Fruit fly (Drosophila melanogaster): ENCODE results near the gene CG4617.

CG4617 gene

dm6 chrX:7074316-7074925 lies 29.9 kb downstream of the CG4617 start:
- TF ChIP-seq CG15336 (GFP tag; IDR thresholded peaks at IDR 0.05) (no peak), CG34406 (GFP tag; optimal IDR thresholded peaks at IDR 0.05) (no peak), fkh (GFP tag; optimal IDR thresholded peaks at IDR 0.05) (no peak), Gug (GFP tag; IDR thresholded peaks at IDR 0.05) (no peak)

- TF ChIP-seq vri (GFP tag; optimal IDR thresholded peaks at IDR 0.05) = peak; percentile 22
- TF ChIP-seq CG6808 (GFP tag; optimal IDR thresholded peaks at IDR 0.05) = no peak
These were observed 30.9 kb downstream of the CG4617 start for dm6 chrX:7073234-7073878.

dm6 chrX:7069011-7069463 lies 35.3 kb downstream of the CG4617 start, which contains the start of gene CG4607:
Gene CG4607 (plus strand): TSS chrX:7069413.
- TF ChIP-seq svp (GFP tag) (peak; percentile 92), Eip93F (GFP tag; optimal IDR thresholded peaks at IDR 0.05) (no peak), Sox14 (GFP tag; optimal IDR thresholded peaks at IDR 0.05) (no peak), Smox (GFP tag; optimal IDR thresholded peaks at IDR 0.05) (no peak), vri (GFP tag; optimal IDR thresholded peaks at IDR 0.05) (peak; percentile 74)

dm6 chrX:7068088-7068487 lies 36.2 kb downstream of the CG4617 start:
- TF ChIP-seq vri (GFP tag; optimal IDR thresholded peaks at IDR 0.05) = peak; percentile 10
- no peak for TF ChIP-seq CG7368 (GFP tag; optimal IDR thresholded peaks at IDR 0.05)
- no peak for TF ChIP-seq eg (GFP tag; IDR thresholded peaks at IDR 0.05)
- TF ChIP-seq Eip78C (GFP tag) = peak; percentile 46

- TF ChIP-seq vri (GFP tag; optimal IDR thresholded peaks at IDR 0.05) (no peak), CG34406 (GFP tag; optimal IDR thresholded peaks at IDR 0.05) (peak; percentile 2), CG6276 (GFP tag; optimal IDR thresholded peaks at IDR 0.05) (no peak), CG6854 (GFP tag; optimal IDR thresholded peaks at IDR 0.05) (no peak), eg (GFP tag; IDR thresholded peaks at IDR 0.05) (no peak), Sox102F (GFP tag; optimal IDR thresholded peaks at IDR 0.05) (no peak), net (GFP tag; optimal IDR thresholded peaks at IDR 0.05) (no peak), Hr4 (GFP tag; optimal IDR thresholded peaks at IDR 0.05) (no peak), CG6163 (GFP tag; IDR thresholded peaks at IDR 0.05) (no peak), CG3032 (tag; optimal IDR thresholded peaks at IDR 0.05) (no peak), fkh (GFP tag; optimal IDR thresholded peaks at IDR 0.05) (no peak), CG11294 (GFP tag; IDR thresholded peaks at IDR 0.05) (no peak), CG6792 (GFP tag; optimal IDR thresholded peaks at IDR 0.05) (peak; percentile 9), achi (GFP tag; optimal IDR thresholded peaks at IDR 0.05) (no peak), Ets96B (tag; optimal IDR thresholded peaks at IDR 0.05) (no peak), CG15336 (GFP tag; IDR thresholded peaks at IDR 0.05) (no peak), cyc (GFP tag; optimal IDR thresholded peaks at IDR 0.05) (no peak), CG9139 (GFP tag; optimal IDR thresholded peaks at IDR 0.05) (no peak), CG10631 (GFP tag; optimal IDR thresholded peaks at IDR 0.05) (no peak), OdsH (GFP tag; optimal IDR thresholded peaks at IDR 0.05) (no peak), CG8632 (GFP tag; optimal IDR thresholded peaks at IDR 0.05) (peak; percentile 18), CG31627 (GFP tag; optimal IDR thresholded peaks at IDR 0.05) (no peak), topi (GFP tag; optimal IDR thresholded peaks at IDR 0.05) (peak; percentile 17), CG8319 (GFP tag; optimal IDR thresholded peaks at IDR 0.05) (no peak), acj6 (GFP tag; optimal IDR thresholded peaks at IDR 0.05) (peak; percentile 13), CG7368 (GFP tag; optimal IDR thresholded peaks at IDR 0.05) (no peak), CG16779 (tag; optimal IDR thresholded peaks at IDR 0.05) (no peak), Hr38 (GFP tag; optimal IDR thresholded peaks at IDR 0.05) (no peak), dsx (GFP tag; optimal IDR thresholded peaks at IDR 0.05; ENCODE audit: poor library complexity, severe bottlenecking) (no peak), ss (GFP tag; optimal IDR thresholded peaks at IDR 0.05) (peak; percentile 6 to 73), esn (GFP tag; optimal IDR thresholded peaks at IDR 0.05) (peak; percentile 4), Eip75B (GFP tag; optimal IDR thresholded peaks at IDR 0.05) (no peak), Hr39 (GFP tag; optimal IDR thresholded peaks at IDR 0.05) (no peak), CG3919 (GFP tag; optimal IDR thresholded peaks at IDR 0.05) (peak; percentile 1), CG11762 (GFP tag; optimal IDR thresholded peaks at IDR 0.05; ENCODE audit: insufficient read depth) (no peak), Sox14 (GFP tag; optimal IDR thresholded peaks at IDR 0.05) (no peak)
These were observed 37.0 kb downstream of the CG4617 start for dm6 chrX:7067248-7067647.

Measured in whole organism, prepupa.